Fruit fly (Drosophila melanogaster) whole organism, embryonic: ENCODE data around the gene CG4338.

ENCODE experiments used
- CG10147 ChIP-seq: fragments of 200-800 bp; sonication (Bioruptor generic); optimal IDR thresholded peaks from 2 replicates; lab custom pipeline; 2019; ENCODE audit warnings: missing biosample characterization, mild to moderate bottlenecking, missing genetic modification characterization, moderate library complexity
- CG10431 ChIP-seq: fragments of 200-800 bp; sonication (Bioruptor generic); optimal IDR thresholded peaks from 3 replicates; lab custom pipeline; 2018; ENCODE audit warnings: missing biosample characterization, mild to moderate bottlenecking, missing genetic modification characterization
- CG12219 ChIP-seq: fragments of 200-800 bp; sonication (Bioruptor generic); optimal IDR thresholded peaks from 3 replicates; lab custom pipeline; 2018; ENCODE audit warnings: missing biosample characterization, mild to moderate bottlenecking, missing genetic modification characterization
- CG13123 ChIP-seq: fragments of 200-800 bp; sonication (Bioruptor generic); optimal IDR thresholded peaks from 2 replicates; lab custom pipeline; 2016; ENCODE audit warnings: missing biosample characterization, missing genetic modification characterization
- CG13296 ChIP-seq: fragments of 200-800 bp; sonication (Bioruptor generic); optimal IDR thresholded peaks from 3 replicates; lab custom pipeline; 2018; ENCODE audit warnings: missing biosample characterization, mild to moderate bottlenecking, missing genetic modification characterization
- CG13624 ChIP-seq: fragments of 200-800 bp; sonication (Bioruptor generic); optimal IDR thresholded peaks from 2 replicates; lab custom pipeline; 2016; ENCODE audit warnings: missing biosample characterization, missing genetic modification characterization
- CG14014 ChIP-seq: fragments of 200-800 bp; sonication (Bioruptor generic); IDR thresholded peaks from 2 replicates; pipeline ENCODE4 v1.3.6; 2022; ENCODE audit warnings: missing biosample characterization, missing genetic modification characterization
- CG15011 ChIP-seq: fragments of 200-800 bp; sonication (Bioruptor generic); optimal IDR thresholded peaks from 3 replicates; lab custom pipeline; 2018; ENCODE audit warnings: missing biosample characterization, mild to moderate bottlenecking, missing genetic modification characterization
- CG1529 ChIP-seq: fragments of 200-800 bp; sonication (Bioruptor generic); optimal IDR thresholded peaks from 3 replicates; lab custom pipeline; 2018; ENCODE audit warnings: missing biosample characterization, missing genetic modification characterization
- CG1647 ChIP-seq: fragments of 200-800 bp; sonication (Bioruptor generic); optimal IDR thresholded peaks from 3 replicates; lab custom pipeline; 2016; ENCODE audit warnings: missing biosample characterization, missing genetic modification characterization
- CG16815 ChIP-seq: fragments of 200-800 bp; sonication (Bioruptor generic); optimal IDR thresholded peaks from 3 replicates; lab custom pipeline; 2017; ENCODE audit warnings: missing biosample characterization, mild to moderate bottlenecking, missing genetic modification characterization
- CG18619 ChIP-seq: fragments of 200-800 bp; sonication (Bioruptor generic); optimal IDR thresholded peaks from 3 replicates; lab custom pipeline; 2017; ENCODE audit warnings: missing biosample characterization, mild to moderate bottlenecking, missing genetic modification characterization
- CG2202 ChIP-seq: fragments of 200-800 bp; sonication (Bioruptor generic); optimal IDR thresholded peaks from 2 replicates; lab custom pipeline; 2018; ENCODE audit warnings: missing biosample characterization, mild to moderate bottlenecking, missing genetic modification characterization
- CG3065 ChIP-seq: fragments of 200-800 bp; sonication (Bioruptor generic); optimal IDR thresholded peaks from 2 replicates; lab custom pipeline; 2016; ENCODE audit warnings: missing biosample characterization, missing genetic modification characterization
- CG3163 ChIP-seq: fragments of 200-800 bp; sonication (Bioruptor generic); optimal IDR thresholded peaks from 3 replicates; lab custom pipeline; 2016; ENCODE audit warnings: missing biosample characterization, missing genetic modification characterization
- CG3281 ChIP-seq: fragments of 200-800 bp; sonication (Bioruptor generic); optimal IDR thresholded peaks from 3 replicates; lab custom pipeline; 2017; ENCODE audit warnings: missing biosample characterization, mild to moderate bottlenecking, missing genetic modification characterization
- CG33213 ChIP-seq: fragments of 200-800 bp; sonication (Bioruptor generic); optimal IDR thresholded peaks from 3 replicates; lab custom pipeline; 2016; ENCODE audit warnings: missing biosample characterization, missing genetic modification characterization
- CG33557 ChIP-seq: fragments of 200-800 bp; sonication (Bioruptor generic); optimal IDR thresholded peaks from 2 replicates; lab custom pipeline; 2019; ENCODE audit warnings: missing biosample characterization, mild to moderate bottlenecking, missing genetic modification characterization, moderate library complexity
- CG3726 ChIP-seq: fragments of 200-800 bp; sonication (Bioruptor generic); IDR thresholded peaks from 3 replicates; pipeline ENCODE4, ENCODE4 v1.3.6; 2022; ENCODE audit warnings: missing biosample characterization, missing genetic modification characterization
- CG4820 ChIP-seq: fragments of 200-800 bp; sonication (Bioruptor generic); optimal IDR thresholded peaks from 3 replicates; lab custom pipeline; 2016; ENCODE audit warnings: missing biosample characterization, missing genetic modification characterization
- CG5245 ChIP-seq: fragments of 200-800 bp; sonication (Bioruptor generic); optimal IDR thresholded peaks from 3 replicates; lab custom pipeline; 2016; ENCODE audit warnings: missing biosample characterization, missing genetic modification characterization
- CG6175 ChIP-seq: fragments of 200-800 bp; sonication (Bioruptor generic); IDR thresholded peaks from 3 replicates; pipeline ENCODE4 v1.3.6; 2022; ENCODE audit warnings: missing biosample characterization, missing genetic modification characterization
- CG6689 ChIP-seq: fragments of 200-800 bp; sonication (Bioruptor generic); IDR thresholded peaks from 2 replicates; pipeline ENCODE4 v1.3.6; 2022; ENCODE audit warnings: missing biosample characterization, missing genetic modification characterization
- CG7786 ChIP-seq: fragments of 200-800 bp; sonication (Bioruptor generic); optimal IDR thresholded peaks from 2 replicates; lab custom pipeline; 2016; ENCODE audit warnings: missing biosample characterization, missing genetic modification characterization
- CG7963 ChIP-seq: fragments of 200-800 bp; sonication (Bioruptor generic); IDR thresholded peaks from 3 replicates; pipeline ENCODE4 v1.3.6; 2022; ENCODE audit warnings: missing biosample characterization, missing genetic modification characterization; ENCODE audit not compliant: partially characterized antibody
- CG8359 ChIP-seq: fragments of 200-800 bp; sonication (Bioruptor generic); optimal IDR thresholded peaks from 2 replicates; lab custom pipeline; 2017; ENCODE audit warnings: missing biosample characterization, mild to moderate bottlenecking, missing genetic modification characterization, borderline replicate concordance
- CoRest ChIP-seq: fragments of 200-800 bp; sonication (Bioruptor generic); optimal IDR thresholded peaks from 3 replicates; lab custom pipeline; 2018; ENCODE audit warnings: missing biosample characterization, mild to moderate bottlenecking, missing genetic modification characterization, moderate library complexity
- Dp ChIP-seq: fragments of 200-800 bp; sonication (Bioruptor generic); optimal IDR thresholded peaks from 2 replicates; lab custom pipeline; 2018; ENCODE audit warnings: missing biosample characterization, mild to moderate bottlenecking, missing genetic modification characterization, moderate library complexity
- Eip74EF ChIP-seq, 2 experiments: fragments of 200-800 bp in 1 of 2; fragments of >200 bp in 1 of 2; sonication (Bioruptor generic) in 1 of 2; optimal IDR thresholded peaks; 2 replicates each; lab custom pipeline; 2017 to 2019; ENCODE audit warnings: missing biosample characterization in 2 of 2, missing genetic modification characterization in 2 of 2, mild to moderate bottlenecking in 1 of 2, moderate library complexity in 1 of 2
- H15 ChIP-seq: fragments of 200-800 bp; sonication (Bioruptor generic); IDR thresholded peaks from 3 replicates; pipeline ENCODE4 v1.3.6; 2022; ENCODE audit warnings: missing biosample characterization, missing genetic modification characterization
- Hey ChIP-seq: fragments of 200-800 bp; sonication (Bioruptor generic); optimal IDR thresholded peaks from 3 replicates; lab custom pipeline; 2018; ENCODE audit warnings: missing biosample characterization, mild to moderate bottlenecking, missing genetic modification characterization
- Hmr ChIP-seq: fragments of 200-800 bp; sonication (Bioruptor generic); optimal IDR thresholded peaks from 3 replicates; lab custom pipeline; 2017; ENCODE audit warnings: mild to moderate bottlenecking, missing biosample characterization, missing genetic modification reagents, missing genetic modification characterization
- Hsf ChIP-seq: fragments of 200-800 bp; sonication (Bioruptor generic); optimal IDR thresholded peaks from 3 replicates; lab custom pipeline; 2016; ENCODE audit warnings: missing biosample characterization, missing genetic modification characterization
- Lhr ChIP-seq: fragments of 200-800 bp; sonication (Bioruptor generic); optimal IDR thresholded peaks from 3 replicates; lab custom pipeline; 2017; ENCODE audit warnings: mild to moderate bottlenecking, missing biosample characterization, missing genetic modification reagents, missing genetic modification characterization
- NC2β ChIP-seq: fragments of 200-800 bp; sonication (Bioruptor generic); optimal IDR thresholded peaks from 2 replicates; lab custom pipeline; 2016; ENCODE audit warnings: missing biosample characterization, missing genetic modification characterization
- Ssrp ChIP-seq: fragments of 200-800 bp; sonication (Bioruptor generic); optimal IDR thresholded peaks from 2 replicates; lab custom pipeline; 2018; ENCODE audit warnings: missing biosample characterization, mild to moderate bottlenecking, missing genetic modification characterization, moderate library complexity
- ara ChIP-seq: fragments of 200-800 bp; sonication (Bioruptor generic); IDR thresholded peaks from 2 replicates; pipeline ENCODE4 v1.3.6; 2022; ENCODE audit warnings: missing biosample characterization, missing genetic modification characterization
- bcd ChIP-seq: fragments of 200-800 bp; sonication (Bioruptor generic); optimal IDR thresholded peaks from 2 replicates; lab custom pipeline; 2017; ENCODE audit warnings: missing biosample characterization, mild to moderate bottlenecking, missing genetic modification characterization
- br ChIP-seq: fragments of >200 bp; optimal IDR thresholded peaks from 2 replicates; lab custom pipeline; 2017
- cato ChIP-seq: fragments of 200-800 bp; sonication (Bioruptor generic); optimal IDR thresholded peaks from 2 replicates; lab custom pipeline; 2016; ENCODE audit warnings: missing biosample characterization, missing genetic modification characterization, borderline replicate concordance
- fd3F ChIP-seq: fragments of 200-800 bp; sonication (Bioruptor generic); optimal IDR thresholded peaks from 2 replicates; lab custom pipeline; 2018; ENCODE audit warnings: missing biosample characterization, mild to moderate bottlenecking, missing genetic modification characterization, moderate library complexity
- psq ChIP-seq: fragments of 200-800 bp; sonication (Bioruptor generic); optimal IDR thresholded peaks from 2 replicates; lab custom pipeline; 2017; ENCODE audit warnings: missing biosample characterization, missing genetic modification characterization
- rib ChIP-seq: fragments of 200-800 bp; sonication (Bioruptor generic); IDR thresholded peaks from 2 replicates; pipeline ENCODE4 v1.3.6; 2022; ENCODE audit warnings: missing biosample characterization, missing genetic modification characterization
- sens ChIP-seq: fragments of 200-800 bp; sonication (Bioruptor generic); peaks from one replicate; lab custom pipeline; 2016; ENCODE audit warnings: missing biosample characterization, missing genetic modification characterization
- sens-2 ChIP-seq: fragments of 200-800 bp; sonication (Bioruptor generic); IDR thresholded peaks from 2 replicates; pipeline ENCODE4 v1.3.6; 2022; ENCODE audit warnings: missing biosample characterization, missing genetic modification characterization
- seq ChIP-seq: fragments of 200-800 bp; sonication (Bioruptor generic); IDR thresholded peaks from 2 replicates; pipeline ENCODE4 v1.3.6; 2022; ENCODE audit warnings: missing biosample characterization, missing genetic modification characterization
- sug ChIP-seq: fragments of 200-800 bp; optimal IDR thresholded peaks from 2 replicates; lab custom pipeline; 2019; ENCODE audit warnings: missing biosample characterization, mild to moderate bottlenecking, missing genetic modification characterization, moderate library complexity
- tx ChIP-seq: fragments of 200-800 bp; sonication (Bioruptor generic); optimal IDR thresholded peaks from 2 replicates; lab custom pipeline; 2016; ENCODE audit warnings: missing biosample characterization, missing genetic modification characterization
- unpg ChIP-seq: fragments of 200-800 bp; sonication (Bioruptor generic); optimal IDR thresholded peaks from 3 replicates; lab custom pipeline; 2018; ENCODE audit warnings: missing biosample characterization, mild to moderate bottlenecking, missing genetic modification characterization, moderate library complexity
- usp ChIP-seq: fragments of >200 bp; optimal IDR thresholded peaks from 2 replicates; lab custom pipeline; 2017; ENCODE audit warnings: missing biosample characterization, missing genetic modification characterization
- vvl ChIP-seq: fragments of 200-800 bp; sonication (Bioruptor generic); IDR thresholded peaks from 2 replicates; pipeline ENCODE4 v1.3.6; 2022; ENCODE audit warnings: missing biosample characterization, missing genetic modification characterization

The CG4338 gene

DNA sequence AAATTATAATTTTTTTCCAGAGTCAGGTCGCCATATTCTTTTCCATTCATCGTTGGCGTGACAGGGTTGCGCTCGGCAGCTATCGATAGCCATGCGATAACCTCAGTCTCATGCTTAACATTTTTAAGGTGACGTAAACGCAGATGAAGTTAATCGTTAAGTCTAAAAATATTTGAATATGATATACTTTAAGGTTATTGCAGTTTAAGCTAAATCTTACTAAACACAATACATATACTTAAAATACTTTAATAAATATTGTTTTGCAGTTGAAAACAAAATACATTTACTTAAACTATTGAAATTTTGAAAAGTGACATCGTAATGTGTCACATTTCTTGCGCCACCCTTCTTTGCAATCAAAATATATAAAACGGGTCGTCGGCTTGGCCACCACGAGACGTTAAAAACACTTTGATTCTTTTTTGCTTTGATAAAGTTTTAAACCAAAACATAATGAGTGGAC lies at the start of gene CG4338, which contains the start of gene Cp190 (continued):
- TF ChIP-seq Eip74EF (GFP tag; optimal IDR thresholded peaks at IDR 0.05; lab: Kevin White, UChicago) (peak in 1 of 2 experiments; percentile 98), CG33557 (GFP tag; lab: Kevin White, UChicago) (peak; percentile 99), psq (GFP tag; lab: Kevin White, UChicago) (peak; percentile 91), Lhr (GFP tag; lab: Kevin White, UChicago) (peak; percentile 91), CG7786 (peak; percentile 87), CG3281 (peak; percentile 98), CG2202 (tag; lab: Kevin White, UChicago) (peak; percentile 97), vvl (peak; percentile 98), NC2β (GFP tag; lab: Kevin White, UChicago) (peak; percentile 88), CG18619 (GFP tag; lab: Kevin White, UChicago) (peak; percentile 98), seq (GFP tag; lab: Robert Waterston, UW) (peak; percentile 96), CG7963 (GFP tag; lab: Robert Waterston, UW) (peak; percentile 68; the same call in 2 of the 3 replicates), CG13624 (GFP tag; lab: Kevin White, UChicago) (peak; percentile 91), Dp (GFP tag; lab: Kevin White, UChicago) (peak; percentile 52), CG3163 (GFP tag; lab: Kevin White, UChicago) (peak; percentile 63), CG13123 (GFP tag; lab: Kevin White, UChicago) (peak; percentile 95), Ssrp (tag; lab: Kevin White, UChicago) (peak; percentile 99), unpg (GFP tag; lab: Kevin White, UChicago) (peak; percentile 99), Hsf (GFP tag; lab: Kevin White, UChicago) (peak; percentile 96), CG13296 (GFP tag; lab: Kevin White, UChicago) (peak; percentile 99), CG5245 (GFP tag; lab: Kevin White, UChicago) (peak; percentile 93), sens (GFP tag; lab: Kevin White, UChicago) (peak; percentile 99), CoRest (tag; lab: Kevin White, UChicago) (peak; percentile 100), usp (GFP tag; lab: Kevin White, UChicago) (no peak), Hmr (GFP tag; lab: Kevin White, UChicago) (peak; percentile 98), CG10431 (GFP tag; lab: Kevin White, UChicago) (peak; percentile 96), CG4820 (peak; percentile 96), cato (GFP tag; lab: Kevin White, UChicago) (peak; percentile 96), CG14014 (peak; percentile 97), rib (GFP tag; lab: Robert Waterston, UW) (peak; percentile 91), CG3726 (peak; percentile 96), CG1647 (GFP tag; lab: Kevin White, UChicago) (peak; percentile 91), CG33213 (GFP tag; lab: Kevin White, UChicago) (peak; percentile 85), CG16815 (GFP tag; lab: Kevin White, UChicago) (peak; percentile 97), CG12219 (GFP tag; lab: Kevin White, UChicago) (peak; percentile 97), fd3F (GFP tag; lab: Kevin White, UChicago) (peak; percentile 98), CG15011 (peak; percentile 96), tx (GFP tag; lab: Kevin White, UChicago) (peak; percentile 89), sug (peak; percentile 99), CG3065 (GFP tag; lab: Kevin White, UChicago) (peak; percentile 95), CG1529 (peak; percentile 96), Hey (peak; percentile 90), CG6689 (GFP tag; lab: Robert Waterston, UW) (peak; percentile 100), CG8359 (GFP tag; lab: Kevin White, UChicago) (peak; percentile 89), H15 (GFP tag; lab: Robert Waterston, UW) (peak; percentile 87), sens-2 (GFP tag; lab: Robert Waterston, UW) (peak; percentile 94), ara (peak; percentile 96), CG10147 (GFP tag; lab: Kevin White, UChicago) (peak; percentile 98), br (lab: Kevin White, UChicago) (no peak), CG6175 (GFP tag; lab: Robert Waterston, UW) (peak; percentile 90), bcd (GFP tag; lab: Kevin White, UChicago) (peak; percentile 97)
